Fruit fly (Drosophila melanogaster) whole organism, embryonic: Measurements from ENCODE around the gene sro.

Source experiments
- CG10462 ChIP-seq: fragments of 200-800 bp; sonication (Bioruptor generic); optimal IDR thresholded peaks from 2 replicates; lab custom pipeline; 2016; ENCODE audit warnings: missing biosample characterization, missing genetic modification characterization
- CG11093 ChIP-seq: fragments of 200-800 bp; sonication (Bioruptor generic); IDR thresholded peaks from 3 replicates; pipeline ENCODE4 v1.3.6; 2022; ENCODE audit warnings: missing biosample characterization, missing genetic modification characterization
- CG12155 ChIP-seq: fragments of 200-800 bp; sonication (Bioruptor generic); optimal IDR thresholded peaks from 3 replicates; lab custom pipeline; 2016; ENCODE audit warnings: missing biosample characterization, missing genetic modification characterization
- CG12236 ChIP-seq: fragments of 200-800 bp; sonication (Bioruptor generic); optimal IDR thresholded peaks from 2 replicates; lab custom pipeline; 2016; ENCODE audit warnings: missing biosample characterization, missing genetic modification characterization
- CG15601 ChIP-seq: fragments of 200-800 bp; sonication (Bioruptor generic); optimal IDR thresholded peaks from 3 replicates; lab custom pipeline; 2019; ENCODE audit warnings: missing biosample characterization, mild to moderate bottlenecking, missing genetic modification characterization, moderate library complexity
- CG17359 ChIP-seq: fragments of 200-800 bp; sonication (Bioruptor generic); optimal IDR thresholded peaks from 3 replicates; lab custom pipeline; 2018; ENCODE audit warnings: missing biosample characterization, mild to moderate bottlenecking, missing genetic modification characterization, moderate library complexity
- CG17568 ChIP-seq: fragments of 200-800 bp; sonication (Bioruptor generic); optimal IDR thresholded peaks from 2 replicates; lab custom pipeline; 2018; ENCODE audit warnings: missing biosample characterization, mild to moderate bottlenecking, missing genetic modification characterization, moderate library complexity
- CG1832 ChIP-seq: fragments of 200-800 bp; sonication (Bioruptor generic); optimal IDR thresholded peaks from 2 replicates; lab custom pipeline; 2017; ENCODE audit warnings: missing biosample characterization, mild to moderate bottlenecking, missing genetic modification characterization, inconsistent platforms
- CG2199 ChIP-seq: fragments of 200-800 bp; sonication (Bioruptor generic); IDR thresholded peaks from 3 replicates; pipeline ENCODE4 v1.3.6; 2022; ENCODE audit warnings: missing biosample characterization, missing genetic modification characterization
- CG30020 ChIP-seq: fragments of 200-800 bp; optimal IDR thresholded peaks from 2 replicates; lab custom pipeline; 2019; ENCODE audit warnings: missing biosample characterization, mild to moderate bottlenecking, missing genetic modification characterization, moderate library complexity
- CG30403 ChIP-seq: fragments of 200-800 bp; sonication (Bioruptor generic); optimal IDR thresholded peaks from 3 replicates; lab custom pipeline; 2016; ENCODE audit warnings: missing biosample characterization, missing genetic modification characterization
- CG3995 ChIP-seq: fragments of 200-800 bp; sonication (Bioruptor generic); optimal IDR thresholded peaks from 3 replicates; lab custom pipeline; 2016; ENCODE audit warnings: missing biosample characterization, missing genetic modification characterization
- CG4360 ChIP-seq: fragments of 200-800 bp; sonication (Bioruptor generic); IDR thresholded peaks from 2 replicates; pipeline ENCODE4 v1.3.6; 2022; ENCODE audit warnings: missing biosample characterization, missing genetic modification characterization
- CG8089 ChIP-seq: fragments of 200-800 bp; sonication (Bioruptor generic); optimal IDR thresholded peaks from 3 replicates; lab custom pipeline; 2016; ENCODE audit warnings: missing biosample characterization, missing genetic modification characterization
- CG8765 ChIP-seq: fragments of 200-800 bp; sonication (Bioruptor generic); IDR thresholded peaks from 2 replicates; pipeline ENCODE4 v1.3.6; 2022; ENCODE audit warnings: missing biosample characterization, missing genetic modification characterization
- Chrac-16 ChIP-seq: fragments of 200-800 bp; sonication (Bioruptor generic); optimal IDR thresholded peaks from 3 replicates; lab custom pipeline; 2016; ENCODE audit warnings: missing biosample characterization, missing genetic modification characterization
- D19A ChIP-seq: fragments of 200-800 bp; optimal IDR thresholded peaks from 3 replicates; lab custom pipeline; 2019; ENCODE audit warnings: missing biosample characterization, mild to moderate bottlenecking, missing genetic modification characterization, moderate library complexity
- Dip2 ChIP-seq: fragments of 200-800 bp; sonication (Bioruptor generic); IDR thresholded peaks from 2 replicates; pipeline ENCODE4 v1.3.6; 2022; ENCODE audit warnings: missing biosample characterization, missing genetic modification characterization
- Gsc ChIP-seq: fragments of 200-800 bp; sonication (Bioruptor generic); IDR thresholded peaks from 2 replicates; pipeline ENCODE4 v1.3.6; 2022; ENCODE audit warnings: missing biosample characterization, missing genetic modification characterization
- HLH3B ChIP-seq: fragments of 200-800 bp; sonication (Bioruptor generic); IDR thresholded peaks from 2 replicates; pipeline ENCODE4 v1.3.6; 2022; ENCODE audit warnings: missing biosample characterization, missing genetic modification characterization
- HmgZ ChIP-seq: fragments of 200-800 bp; sonication (Bioruptor generic); optimal IDR thresholded peaks from 2 replicates; lab custom pipeline; 2018; ENCODE audit warnings: missing biosample characterization, mild to moderate bottlenecking, missing genetic modification characterization
- Hmr ChIP-seq: fragments of 200-800 bp; sonication (Bioruptor generic); optimal IDR thresholded peaks from 3 replicates; lab custom pipeline; 2017; ENCODE audit warnings: mild to moderate bottlenecking, missing biosample characterization, missing genetic modification reagents, missing genetic modification characterization
- Hr3 ChIP-seq: fragments of 200-800 bp; sonication (Bioruptor generic); optimal IDR thresholded peaks from 3 replicates; lab custom pipeline; 2016; ENCODE audit warnings: missing biosample characterization, missing genetic modification characterization
- Lhr ChIP-seq: fragments of 200-800 bp; sonication (Bioruptor generic); optimal IDR thresholded peaks from 3 replicates; lab custom pipeline; 2017; ENCODE audit warnings: mild to moderate bottlenecking, missing biosample characterization, missing genetic modification reagents, missing genetic modification characterization
- Nf-YA ChIP-seq: fragments of 200-800 bp; sonication (Bioruptor generic); IDR thresholded peaks from 2 replicates; pipeline ENCODE4 v1.3.6; 2022; ENCODE audit warnings: missing biosample characterization, missing genetic modification characterization
- Optix ChIP-seq: fragments of 200-800 bp; sonication (Bioruptor generic); IDR thresholded peaks from 3 replicates; pipeline ENCODE4 v1.3.6; 2022; ENCODE audit warnings: missing biosample characterization, missing genetic modification characterization
- Sin3A ChIP-seq: fragments of >200 bp; optimal IDR thresholded peaks from 2 replicates; lab custom pipeline; 2018
- Ssrp ChIP-seq: fragments of 200-800 bp; sonication (Bioruptor generic); optimal IDR thresholded peaks from 2 replicates; lab custom pipeline; 2018; ENCODE audit warnings: missing biosample characterization, mild to moderate bottlenecking, missing genetic modification characterization, moderate library complexity
- Xbp1 ChIP-seq: fragments of 200-800 bp; sonication (Bioruptor generic); optimal IDR thresholded peaks from 3 replicates; lab custom pipeline; 2016; ENCODE audit warnings: missing biosample characterization, mild to moderate bottlenecking, missing genetic modification characterization
- bowl ChIP-seq: fragments of 200-800 bp; sonication (Bioruptor generic); IDR thresholded peaks from 2 replicates; pipeline ENCODE4 v1.3.6; 2022; ENCODE audit warnings: missing biosample characterization, missing genetic modification characterization
- dan ChIP-seq: fragments of 200-800 bp; sonication (Bioruptor generic); IDR thresholded peaks from 2 replicates; pipeline ENCODE4 v1.3.6; 2022; ENCODE audit warnings: missing biosample characterization, missing genetic modification characterization
- dysf ChIP-seq: fragments of 200-800 bp; sonication (Bioruptor generic); IDR thresholded peaks from 3 replicates; pipeline ENCODE4 v1.3.6; 2022; ENCODE audit warnings: missing biosample characterization, missing genetic modification characterization
- ems ChIP-seq: fragments of 200-800 bp; sonication (Bioruptor generic); optimal IDR thresholded peaks from 3 replicates; lab custom pipeline; 2016; ENCODE audit warnings: missing biosample characterization, missing genetic modification characterization
- ewg ChIP-seq: fragments of 200-800 bp; sonication (Bioruptor generic); optimal IDR thresholded peaks from 3 replicates; lab custom pipeline; 2017; ENCODE audit warnings: mild to moderate bottlenecking, missing biosample characterization, missing genetic modification reagents, missing genetic modification characterization
- fd3F ChIP-seq: fragments of 200-800 bp; sonication (Bioruptor generic); optimal IDR thresholded peaks from 2 replicates; lab custom pipeline; 2018; ENCODE audit warnings: missing biosample characterization, mild to moderate bottlenecking, missing genetic modification characterization, moderate library complexity
- jumu ChIP-seq: fragments of 200-800 bp; sonication (Bioruptor generic); optimal IDR thresholded peaks from 3 replicates; lab custom pipeline; 2016; ENCODE audit warnings: missing biosample characterization, missing genetic modification characterization
- lbe ChIP-seq: fragments of 200-800 bp; sonication (Bioruptor generic); optimal IDR thresholded peaks from 2 replicates; lab custom pipeline; 2016; ENCODE audit warnings: missing biosample characterization, mild to moderate bottlenecking, missing genetic modification characterization
- mld ChIP-seq: fragments of 200-800 bp; sonication (Bioruptor generic); IDR thresholded peaks from 3 replicates; pipeline ENCODE4 v1.3.6; 2022; ENCODE audit warnings: missing biosample characterization, missing genetic modification characterization; ENCODE audit not compliant: partially characterized antibody
- nerfin-1 ChIP-seq: fragments of 200-800 bp; sonication (Bioruptor generic); optimal IDR thresholded peaks from 3 replicates; lab custom pipeline; 2019; ENCODE audit warnings: missing biosample characterization, mild to moderate bottlenecking, missing genetic modification characterization, moderate library complexity
- pan ChIP-seq, 4 experiments: fragments of >200 bp in 3 of 4; fragments of 200-800 bp in 1 of 4; sonication (Bioruptor generic) in 1 of 4; optimal IDR thresholded peaks in 3 of 4; IDR thresholded peaks in 1 of 4; 2 replicates each; pipeline versions ENCODE4 v1.3.6 to Lab custom; 2017 to 2022; ENCODE audit warnings: missing biosample characterization in 2 of 4, missing genetic modification characterization in 2 of 4, mixed read lengths in 1 of 4
- pfk ChIP-seq: fragments of 200-800 bp; sonication (Bioruptor generic); optimal IDR thresholded peaks from 2 replicates; lab custom pipeline; 2018; ENCODE audit warnings: missing biosample characterization, mild to moderate bottlenecking, missing genetic modification characterization, moderate library complexity
- ro ChIP-seq: fragments of 200-800 bp; sonication (Bioruptor generic); IDR thresholded peaks from 2 replicates; pipeline ENCODE4 v1.3.6; 2022; ENCODE audit warnings: missing biosample characterization, missing genetic modification characterization
- scrt ChIP-seq: fragments of 200-800 bp; sonication (Bioruptor generic); optimal IDR thresholded peaks from 2 replicates; lab custom pipeline; 2018; ENCODE audit warnings: missing biosample characterization, mild to moderate bottlenecking, missing genetic modification characterization, moderate library complexity
- sens-2 ChIP-seq: fragments of 200-800 bp; sonication (Bioruptor generic); IDR thresholded peaks from 2 replicates; pipeline ENCODE4 v1.3.6; 2022; ENCODE audit warnings: missing biosample characterization, missing genetic modification characterization
- sima ChIP-seq: fragments of 200-800 bp; sonication (Bioruptor generic); optimal IDR thresholded peaks from 2 replicates; lab custom pipeline; 2016; ENCODE audit warnings: missing biosample characterization, missing genetic modification characterization
- slbo ChIP-seq: fragments of 200-800 bp; sonication (Bioruptor generic); IDR thresholded peaks from 2 replicates; pipeline ENCODE4 v1.3.6; 2022; ENCODE audit warnings: missing biosample characterization, missing genetic modification characterization
- sr ChIP-seq: fragments of 200-800 bp; sonication (Bioruptor generic); IDR thresholded peaks from 3 replicates; pipeline ENCODE4 v1.3.6; 2022; ENCODE audit warnings: missing biosample characterization, missing genetic modification characterization
- ssp ChIP-seq: fragments of 200-800 bp; sonication (Bioruptor generic); IDR thresholded peaks from 2 replicates; pipeline ENCODE4 v1.3.6; 2022; ENCODE audit warnings: missing biosample characterization, missing genetic modification characterization
- tup ChIP-seq: fragments of 200-800 bp; sonication (Bioruptor generic); optimal IDR thresholded peaks from 2 replicates; lab custom pipeline; 2016; ENCODE audit warnings: missing biosample characterization, mild to moderate bottlenecking, missing genetic modification characterization, moderate library complexity
- wek ChIP-seq: fragments of 200-800 bp; sonication (Bioruptor generic); optimal IDR thresholded peaks from 3 replicates; lab custom pipeline; 2018; ENCODE audit warnings: missing biosample characterization, mild to moderate bottlenecking, missing genetic modification characterization, moderate library complexity
- zen ChIP-seq: fragments of 200-800 bp; sonication (Bioruptor generic); optimal IDR thresholded peaks from 3 replicates; lab custom pipeline; 2018; ENCODE audit warnings: missing biosample characterization, mild to moderate bottlenecking, missing genetic modification characterization, moderate library complexity

The sro gene

dm6 chr3R:29841293-29841791 lies 46.9 kb downstream of the sro start, which contains the start of gene Cad99C (continued):
- TF ChIP-seq slbo (GFP tag; lab: Robert Waterston, UW), result peak; percentile 16; the same call in 1 of the 2 replicates
- 0 out of 2 replicates have a peak, but pooled peaks have one; percentile 8 for TF ChIP-seq bowl (GFP tag; lab: Robert Waterston, UW)
- TF ChIP-seq lbe (GFP tag; lab: Kevin White, UChicago), result peak; percentile 18
- TF ChIP-seq HmgZ, result no peak
- no peak for TF ChIP-seq Lhr (GFP tag; lab: Kevin White, UChicago)
- TF ChIP-seq CG30020 (tag; lab: Kevin White, UChicago), result no peak
- peak; percentile 24 for TF ChIP-seq CG12155 (GFP tag; lab: Kevin White, UChicago)
- TF ChIP-seq Ssrp (tag; lab: Kevin White, UChicago), result no peak
- no peak for TF ChIP-seq CG8765 (GFP tag; lab: Robert Waterston, UW)
- no peak for TF ChIP-seq CG1832
- no peak for TF ChIP-seq Nf-YA
- no peak for TF ChIP-seq Xbp1 (GFP tag; lab: Kevin White, UChicago)
- TF ChIP-seq CG17359, result no peak
- TF ChIP-seq sr (GFP tag; lab: Robert Waterston, UW), result peak; percentile 71; the same call in 2 of the 3 replicates
- TF ChIP-seq CG12236 (GFP tag; lab: Kevin White, UChicago), result no peak
- TF ChIP-seq ewg (GFP tag; lab: Kevin White, UChicago), result no peak
- no peak for TF ChIP-seq Sin3A (lab: Kevin White, UChicago)
- no peak for TF ChIP-seq CG15601 (tag; lab: Kevin White, UChicago)
- TF ChIP-seq Optix (GFP tag; lab: Robert Waterston, UW), result no peak
- TF ChIP-seq jumu (GFP tag; lab: Kevin White, UChicago), result no peak
- no peak for TF ChIP-seq Hr3 (GFP tag; lab: Kevin White, UChicago)
- no peak for TF ChIP-seq Hmr (GFP tag; lab: Kevin White, UChicago)
- TF ChIP-seq sima (GFP tag; lab: Kevin White, UChicago), result no peak
- TF ChIP-seq ro, result no peak
- no peak for TF ChIP-seq CG4360 (GFP tag; lab: Robert Waterston, UW)
- no peak for TF ChIP-seq Chrac-16 (GFP tag; lab: Kevin White, UChicago)
- no peak for TF ChIP-seq nerfin-1 (tag; lab: Kevin White, UChicago)
- TF ChIP-seq D19A (tag; lab: Kevin White, UChicago), result no peak
- no peak for TF ChIP-seq tup
- TF ChIP-seq mld (GFP tag; lab: Robert Waterston, UW), result 0 out of 3 replicates have a peak, but pooled peaks have one; percentile 33
- no peak for TF ChIP-seq ems
- no peak for TF ChIP-seq fd3F (GFP tag; lab: Kevin White, UChicago)
- no peak for TF ChIP-seq pan (optimal IDR thresholded peaks at IDR 0.05; lab: Kevin White, UChicago)
- TF ChIP-seq pan (GFP tag; optimal IDR thresholded peaks at IDR 0.05 in 1 of 2, IDR thresholded peaks at IDR 0.05 in 1 of 2), result peak in 1 of 2 experiments; percentile 32
- no peak for TF ChIP-seq CG8089 (GFP tag; lab: Kevin White, UChicago)
- no peak for TF ChIP-seq Gsc
- TF ChIP-seq CG17568 (GFP tag; lab: Kevin White, UChicago), result no peak
- peak; percentile 84 for TF ChIP-seq CG2199 (GFP tag; lab: Robert Waterston, UW)
- TF ChIP-seq HLH3B (GFP tag; lab: Robert Waterston, UW), result no peak
- no peak for TF ChIP-seq dan (GFP tag; lab: Robert Waterston, UW)
- no peak for TF ChIP-seq dysf
- TF ChIP-seq CG11093, result no peak
- TF ChIP-seq CG3995 (GFP tag; lab: Kevin White, UChicago), result no peak
- TF ChIP-seq Dip2 (GFP tag; lab: Robert Waterston, UW), result no peak
- no peak for TF ChIP-seq zen
- TF ChIP-seq ssp (GFP tag; lab: Robert Waterston, UW), result no peak
- peak; percentile 92 for TF ChIP-seq pfk (GFP tag; lab: Kevin White, UChicago)
- no peak for TF ChIP-seq scrt (GFP tag; lab: Kevin White, UChicago)
- TF ChIP-seq CG10462 (GFP tag; lab: Kevin White, UChicago), result no peak
- no peak for TF ChIP-seq CG30403 (GFP tag; lab: Kevin White, UChicago)
- TF ChIP-seq sens-2 (GFP tag; lab: Robert Waterston, UW), result no peak
- TF ChIP-seq wek (GFP tag; lab: Kevin White, UChicago), result no peak
